Worm (Caenorhabditis elegans) whole organism, young adult: ENCODE measurements around the gene B0294.3.

Source experiments
- C06A6.2 ChIP-seq: fragments of 200-800 bp; sonication (Bioruptor generic); conservative IDR thresholded peaks from 2 replicates; pipeline ENCODE4 v1.3.6; 2022; ENCODE audit warnings: missing genetic modification characterization, missing compliant biosample characterization
- D2030.7 ChIP-seq: fragments of 200-800 bp; sonication (Bioruptor generic); IDR thresholded peaks from 2 replicates; pipeline ENCODE4 v1.3.6; 2022; ENCODE audit warnings: missing genetic modification reagents, missing genetic modification characterization, missing compliant biosample characterization
- F39B2.1 ChIP-seq: fragments of 200-800 bp; sonication (Bioruptor generic); IDR thresholded peaks from 2 replicates; pipeline ENCODE4 v1.3.6; 2022; ENCODE audit warnings: missing genetic modification reagents, missing genetic modification characterization, missing compliant biosample characterization
- F57A8.1 ChIP-seq: fragments of 200-800 bp; sonication (Bioruptor generic); optimal IDR thresholded peaks from 2 replicates; lab custom pipeline; 2018; ENCODE audit warnings: mild to moderate bottlenecking, missing genetic modification characterization, moderate library complexity, missing compliant biosample characterization
- K11D2.4 ChIP-seq: fragments of 200-800 bp; sonication (Bioruptor generic); IDR thresholded peaks from 2 replicates; pipeline ENCODE4 v1.3.6; 2022; ENCODE audit warnings: missing genetic modification reagents, missing genetic modification characterization, missing compliant biosample characterization
- T26A5.8 ChIP-seq: sonication (generic microtip); optimal IDR thresholded peaks from 2 replicates; lab custom pipeline; 2016; ENCODE audit warnings: missing genetic modification characterization, missing compliant biosample characterization
- Y79H2A.3 ChIP-seq: fragments of 200-800 bp; sonication (Bioruptor generic); conservative IDR thresholded peaks from 2 replicates; pipeline ENCODE4 v1.3.6; 2022; ENCODE audit warnings: missing genetic modification reagents, missing genetic modification characterization, missing compliant biosample characterization
- akir-1 ChIP-seq: fragments of 200-800 bp; sonication (Bioruptor generic); optimal IDR thresholded peaks from 2 replicates; lab custom pipeline; 2018; ENCODE audit warnings: mild to moderate bottlenecking, missing genetic modification characterization, moderate library complexity, missing compliant biosample characterization
- atf-7 ChIP-seq: sonication (generic microtip); optimal IDR thresholded peaks from 2 replicates; lab custom pipeline; 2017; ENCODE audit warnings: mild to moderate bottlenecking, missing genetic modification characterization, missing compliant biosample characterization
- cebp-2 ChIP-seq: fragments of 200-800 bp; sonication (Bioruptor generic); IDR thresholded peaks from 2 replicates; pipeline ENCODE4 v1.3.6; 2022; ENCODE audit warnings: missing genetic modification characterization, missing compliant biosample characterization
- ceh-27 ChIP-seq: fragments of 200-800 bp; sonication (Bioruptor generic); optimal IDR thresholded peaks from 2 replicates; lab custom pipeline; 2018; ENCODE audit warnings: mild to moderate bottlenecking, missing genetic modification characterization, moderate library complexity, missing compliant biosample characterization
- ceh-79 ChIP-seq: sonication (generic microtip); optimal IDR thresholded peaks from 2 replicates; lab custom pipeline; 2017; ENCODE audit warnings: mild to moderate bottlenecking, missing genetic modification characterization, missing compliant biosample characterization
- ceh-91 ChIP-seq: fragments of 200-800 bp; sonication (Bioruptor generic); IDR thresholded peaks from 2 replicates; pipeline ENCODE4 v1.3.6; 2022; ENCODE audit warnings: missing genetic modification reagents, missing genetic modification characterization, missing compliant biosample characterization
- egrh-3 ChIP-seq: fragments of 200-800 bp; sonication (Bioruptor generic); IDR thresholded peaks from 2 replicates; pipeline ENCODE4 v1.3.6; 2022; ENCODE audit warnings: missing genetic modification reagents, missing genetic modification characterization, missing compliant biosample characterization
- hlh-12 ChIP-seq: sonication (generic microtip); optimal IDR thresholded peaks from 2 replicates; lab custom pipeline; 2016; ENCODE audit warnings: missing genetic modification characterization, missing compliant biosample characterization
- lin-35 ChIP-seq, 3 experiments: fragments of 150-350 bp in 2 of 3; sonication (generic microtip) in 1 of 3; optimal IDR thresholded peaks; 2 replicates each; lab custom pipeline; 2014 to 2018; ENCODE audit warnings: missing biosample characterization in 3 of 3, missing genetic modification characterization in 3 of 3, missing genetic modification reagents in 3 of 3
- lin-54 ChIP-seq: fragments of 200-800 bp; sonication (Bioruptor generic); optimal IDR thresholded peaks from 2 replicates; lab custom pipeline; 2018; ENCODE audit warnings: mild to moderate bottlenecking, missing genetic modification characterization, missing compliant biosample characterization
- lsl-1 ChIP-seq: fragments of 200-800 bp; sonication (Bioruptor generic); optimal IDR thresholded peaks from 2 replicates; lab custom pipeline; 2018; ENCODE audit warnings: mild to moderate bottlenecking, missing genetic modification characterization, moderate library complexity, missing compliant biosample characterization
- madf-10 ChIP-seq: sonication (generic microtip); optimal IDR thresholded peaks from 2 replicates; lab custom pipeline; 2016; ENCODE audit warnings: mild to moderate bottlenecking, missing genetic modification characterization, missing compliant biosample characterization
- mxl-1 ChIP-seq: sonication (generic microtip); optimal IDR thresholded peaks from 2 replicates; lab custom pipeline; 2016; ENCODE audit warnings: missing genetic modification characterization, missing compliant biosample characterization
- nhr-179 ChIP-seq: sonication (generic microtip); optimal IDR thresholded peaks from 2 replicates; lab custom pipeline; 2016; ENCODE audit warnings: mild to moderate bottlenecking, missing genetic modification characterization, missing compliant biosample characterization
- pbrm-1 ChIP-seq: fragments of 200-800 bp; sonication (Bioruptor generic); IDR thresholded peaks from 2 replicates; pipeline ENCODE4 v1.3.6; 2022; ENCODE audit warnings: missing genetic modification reagents, missing genetic modification characterization, missing compliant biosample characterization
- pha-4 ChIP-seq: fragments of 150-350 bp; sonication (generic microtip); optimal IDR thresholded peaks from 2 replicates; lab custom pipeline; 2014; ENCODE audit warnings: missing biosample characterization, missing genetic modification reagents, missing genetic modification characterization
- rcor-1 ChIP-seq: fragments of 200-800 bp; sonication (Bioruptor generic); IDR thresholded peaks from 2 replicates; pipeline ENCODE4 v1.3.6; 2022; ENCODE audit warnings: missing genetic modification reagents, missing genetic modification characterization, missing compliant biosample characterization
- sdz-38 ChIP-seq: sonication (generic microtip); optimal IDR thresholded peaks from 2 replicates; lab custom pipeline; 2016; ENCODE audit warnings: missing genotype, missing genetic modification characterization, missing compliant biosample characterization
- snpc-4 ChIP-seq, 5 experiments: fragments of 150-350 bp in 1 of 5; sonication (generic microtip) in 4 of 5; optimal IDR thresholded peaks; 2 replicates each; lab custom pipeline; 2014 to 2018; ENCODE audit warnings: missing genetic modification characterization in 5 of 5, missing biosample characterization in 3 of 5, antibody characterized with exemption in 2 of 5, mild to moderate bottlenecking in 2 of 5, missing compliant biosample characterization in 2 of 5, missing genotype in 2 of 5, moderate library complexity in 2 of 5, missing genetic modification reagents in 1 of 5
- somi-1 ChIP-seq: fragments of 200-800 bp; sonication (Bioruptor generic); optimal IDR thresholded peaks from 2 replicates; lab custom pipeline; 2018; ENCODE audit warnings: mild to moderate bottlenecking, missing genetic modification characterization, missing compliant biosample characterization
- sptf-2 ChIP-seq: fragments of 200-800 bp; sonication (Bioruptor generic); optimal IDR thresholded peaks from 2 replicates; lab custom pipeline; 2018; ENCODE audit warnings: mild to moderate bottlenecking, missing genetic modification characterization, missing compliant biosample characterization
- tbx-9 ChIP-seq: sonication (generic microtip); optimal IDR thresholded peaks from 2 replicates; lab custom pipeline; 2016; ENCODE audit warnings: borderline replicate concordance, missing genetic modification characterization, inconsistent platforms, missing compliant biosample characterization
- unc-130 ChIP-seq: sonication (generic microtip); optimal IDR thresholded peaks from 2 replicates; lab custom pipeline; 2016; ENCODE audit warnings: missing genetic modification reagents, missing genetic modification characterization, missing compliant biosample characterization
- unc-62 ChIP-seq: fragments of 150-350 bp; optimal IDR thresholded peaks from 2 replicates; lab custom pipeline; 2014; ENCODE audit warnings: missing biosample characterization, missing genetic modification reagents, missing genetic modification characterization
- zfh-2 ChIP-seq: fragments of 200-800 bp; sonication (Bioruptor generic); conservative IDR thresholded peaks from 2 replicates; pipeline ENCODE4 v1.3.6; 2022; ENCODE audit warnings: missing genetic modification reagents, missing genetic modification characterization, missing compliant biosample characterization
- zim-3 ChIP-seq: sonication (generic microtip); optimal IDR thresholded peaks from 2 replicates; lab custom pipeline; 2017; ENCODE audit warnings: mild to moderate bottlenecking, missing genetic modification characterization, moderate library complexity, missing compliant biosample characterization
- ztf-18 ChIP-seq: sonication (generic microtip); optimal IDR thresholded peaks from 2 replicates; lab custom pipeline; 2016; ENCODE audit warnings: missing genotype, mild to moderate bottlenecking, missing genetic modification characterization, missing compliant biosample characterization
- ztf-22 ChIP-seq: fragments of 200-800 bp; sonication (Bioruptor generic); optimal IDR thresholded peaks from 2 replicates; lab custom pipeline; 2018; ENCODE audit warnings: mild to moderate bottlenecking, missing genetic modification characterization, moderate library complexity, missing compliant biosample characterization
- ztf-26 ChIP-seq: sonication (generic microtip); optimal IDR thresholded peaks from 2 replicates; lab custom pipeline; 2017; ENCODE audit warnings: missing genetic modification characterization, missing compliant biosample characterization
- ztf-28 ChIP-seq: fragments of 200-800 bp; sonication (Bioruptor generic); IDR thresholded peaks from 2 replicates; pipeline ENCODE4 v1.3.6; 2022; ENCODE audit warnings: missing genetic modification reagents, missing genetic modification characterization, missing compliant biosample characterization
- ztf-3 ChIP-seq: fragments of 200-800 bp; sonication (Bioruptor generic); optimal IDR thresholded peaks from 2 replicates; lab custom pipeline; 2018; ENCODE audit warnings: mild to moderate bottlenecking, missing genetic modification characterization, missing compliant biosample characterization

The B0294.3 gene

ce11 chrX:1888445-1889035 is 3.4 kb upstream of the B0294.3 start (continued):
- TF ChIP-seq lin-35 (GFP tag; optimal IDR thresholded peaks at IDR 0.05; lab: Kevin White, UChicago) (peak in 1 of 3 experiments; percentile 81), somi-1 (peak; percentile 61), unc-62 (GFP tag; lab: Kevin White, UChicago) (no peak), cebp-2 (GFP tag; lab: Robert Waterston, UW) (peak; percentile 69; the same call in 1 of the 2 replicates), sptf-2 (GFP tag; lab: Kevin White, UChicago) (no peak), lin-54 (GFP tag; lab: Kevin White, UChicago) (peak; percentile 37), sdz-38 (tag; lab: Kevin White, UChicago) (no peak), egrh-3 (GFP tag; lab: Robert Waterston, UW) (no peak), nhr-179 (tag; lab: Kevin White, UChicago) (no peak), madf-10 (tag; lab: Kevin White, UChicago) (peak; percentile 51), ztf-18 (tag; lab: Kevin White, UChicago) (no peak), ztf-26 (tag; lab: Kevin White, UChicago) (peak; percentile 41), T26A5.8 (tag; lab: Kevin White, UChicago) (no peak), D2030.7 (GFP tag; lab: Robert Waterston, UW) (no peak), ceh-91 (no peak), Y79H2A.3 (GFP tag; lab: Robert Waterston, UW) (no peak), mxl-1 (tag; lab: Kevin White, UChicago) (no peak), ceh-79 (tag; lab: Kevin White, UChicago) (no peak), pbrm-1 (no peak), ceh-27 (GFP tag; lab: Kevin White, UChicago) (peak; percentile 45), unc-130 (GFP tag; lab: Kevin White, UChicago) (no peak), atf-7 (tag; lab: Kevin White, UChicago) (peak; percentile 57), lsl-1 (GFP tag; lab: Kevin White, UChicago) (no peak)

ce11 chrX:1890817-1891216 is 1.2 kb upstream of the B0294.3 start:
- TF ChIP-seq pha-4 (no peak), ztf-18 (tag; lab: Kevin White, UChicago) (no peak), ceh-27 (GFP tag; lab: Kevin White, UChicago) (no peak), ztf-22 (no peak), zim-3 (tag; lab: Kevin White, UChicago) (no peak), K11D2.4 (GFP tag; lab: Robert Waterston, UW) (no peak)

- TF ChIP-seq ztf-3 (GFP tag; lab: Kevin White, UChicago) (no peak), F39B2.1 (GFP tag; lab: Robert Waterston, UW) (no peak), akir-1 (no peak), hlh-12 (no peak), T26A5.8 (tag; lab: Kevin White, UChicago) (no peak), tbx-9 (tag; lab: Kevin White, UChicago) (no peak), ztf-28 (no peak), sdz-38 (tag; lab: Kevin White, UChicago) (no peak), rcor-1 (GFP tag; lab: Robert Waterston, UW) (no peak), F57A8.1 (no peak), zfh-2 (GFP tag; lab: Robert Waterston, UW) (no peak), snpc-4 (GFP tag; optimal IDR thresholded peaks at IDR 0.05; lab: Kevin White, UChicago) (no peak), snpc-4 (tag; optimal IDR thresholded peaks at IDR 0.05; lab: Kevin White, UChicago) (no peak), C06A6.2 (GFP tag; lab: Robert Waterston, UW) (no peak)
Measured at ce11 chrX:1897243-1897642, 5.3 kb downstream of the B0294.3 start, which contains the start of gene B0294.1. TSS of gene B0294.1 (minus strand) at chrX:1897343.
